Worm (Caenorhabditis elegans): ENCODE measurements around the gene rpi-2.

- TF ChIP-seq nhr-11 (tag; optimal IDR thresholded peaks at IDR 0.05) (no peak), unc-39 (tag; optimal IDR thresholded peaks at IDR 0.05) (no peak), sma-3 (GFP tag; optimal IDR thresholded peaks at IDR 0.05) (no peak), fos-1 (tag; optimal IDR thresholded peaks at IDR 0.05) (no peak), zag-1 (tag; optimal IDR thresholded peaks at IDR 0.05) (no peak), egl-27 (tag; optimal IDR thresholded peaks at IDR 0.05) (no peak), unc-55 (GFP tag; optimal IDR thresholded peaks at IDR 0.05) (no peak), dmd-4 (tag; optimal IDR thresholded peaks at IDR 0.05) (no peak), ztf-4 (tag; optimal IDR thresholded peaks at IDR 0.05) (no peak), elt-1 (tag; optimal IDR thresholded peaks at IDR 0.05) (no peak), F13H6.1 (tag; optimal IDR thresholded peaks at IDR 0.05) (no peak)
Measured at ce11 chrIV:1715705-1716104, 4.6 kb downstream of the rpi-2 start.
